Fruit fly (Drosophila melanogaster): ENCODE measurements around the gene Tsp26A.

- TF ChIP-seq psq (optimal IDR thresholded peaks at IDR 0.05) (no peak), EcR (GFP tag; optimal IDR thresholded peaks at IDR 0.05) (no peak), pan (optimal IDR thresholded peaks at IDR 0.05) (no peak), Dll (optimal IDR thresholded peaks at IDR 0.05) (no peak), usp (GFP tag; optimal IDR thresholded peaks at IDR 0.05) (no peak)
Measured at dm6 chr2L:5964851-5965250, 35.2 kb upstream of the Tsp26A start, which contains the start of gene psd.
